Worm (Caenorhabditis elegans) whole organism, midembryonic: ENCODE measurements around the gene sra-26.

ENCODE experiments used
- T22C8.4 ChIP-seq: fragments of 200-800 bp; sonication (Bioruptor generic); IDR thresholded peaks from 2 replicates; pipeline ENCODE4 v1.3.6; 2022; ENCODE audit warnings: missing genetic modification characterization, missing compliant biosample characterization
- cog-1 ChIP-seq: sonication (generic microtip); optimal IDR thresholded peaks from 2 replicates; lab custom pipeline; 2016; ENCODE audit warnings: missing genetic modification characterization, missing compliant biosample characterization
- flt-1 ChIP-seq: fragments of 200-800 bp; sonication (Bioruptor generic); IDR thresholded peaks from 2 replicates; pipeline ENCODE4 v1.3.6; 2022; ENCODE audit warnings: missing genetic modification characterization, missing compliant biosample characterization
- klf-2 ChIP-seq: fragments of 200-800 bp; sonication (Bioruptor generic); conservative IDR thresholded peaks from 2 replicates; pipeline ENCODE4 v1.3.6; 2022; ENCODE audit warnings: missing genetic modification reagents, missing genetic modification characterization, missing compliant biosample characterization
- med-1 ChIP-seq: sonication (generic microtip); optimal IDR thresholded peaks from 2 replicates; lab custom pipeline; 2017; ENCODE audit warnings: missing genetic modification characterization, mild to moderate bottlenecking, missing compliant biosample characterization, antibody characterized with exemption, missing genetic modification reagents; ENCODE audit not compliant: insufficient read depth
- ref-1 ChIP-seq: fragments of 200-800 bp; sonication (Bioruptor generic); conservative IDR thresholded peaks from 2 replicates; pipeline ENCODE4 v1.3.6; 2022; ENCODE audit warnings: missing genetic modification reagents, missing genetic modification characterization, missing compliant biosample characterization
- tab-1 ChIP-seq: fragments of 200-800 bp; sonication (Bioruptor generic); IDR thresholded peaks from 2 replicates; pipeline ENCODE4 v1.3.6; 2022; ENCODE audit warnings: missing genetic modification characterization, missing compliant biosample characterization
- ztf-23 ChIP-seq: fragments of 200-800 bp; sonication (Bioruptor generic); IDR thresholded peaks from 2 replicates; pipeline ENCODE4 v1.3.6; 2022; ENCODE audit warnings: missing genetic modification reagents, missing genetic modification characterization, missing compliant biosample characterization
- ztf-29 ChIP-seq: fragments of 200-800 bp; sonication (Bioruptor generic); IDR thresholded peaks from 2 replicates; pipeline ENCODE4 v1.3.6; 2022; ENCODE audit warnings: missing genetic modification reagents, missing genetic modification characterization, missing compliant biosample characterization

ce11 chrII:6689088-6689487, 37.5 kb upstream of the sra-26 start:
- TF ChIP-seq ztf-23 (GFP tag; lab: Robert Waterston, UW) (no peak), ref-1 (GFP tag; lab: Robert Waterston, UW) (no peak), ztf-29 (no peak), T22C8.4 (GFP tag; lab: Robert Waterston, UW) (no peak), klf-2 (GFP tag; lab: Robert Waterston, UW) (no peak), med-1 (GFP tag; lab: Kevin White, UChicago) (no peak), flt-1 (GFP tag; lab: Robert Waterston, UW) (no peak), tab-1 (no peak), cog-1 (tag; lab: Kevin White, UChicago) (no peak)
